Fruit fly (Drosophila melanogaster): ENCODE results near the gene CG33080.

CG33080 gene

dm6 chrX:5718476-5719012, 966 bp upstream of the CG33080 start (continued):
- no peak for TF ChIP-seq HLHmδ (GFP tag; optimal IDR thresholded peaks at IDR 0.05)
- TF ChIP-seq ham (GFP tag; IDR thresholded peaks at IDR 0.05), result no peak
- no peak for TF ChIP-seq trh (GFP tag; optimal IDR thresholded peaks at IDR 0.05)
- TF ChIP-seq CG17361 (GFP tag; IDR thresholded peaks at IDR 0.05), result 0 out of 3 replicates have a peak, but pooled peaks have one; percentile 22
- 0 out of 2 replicates have a peak, but pooled peaks have one; percentile 21 for TF ChIP-seq CG10959 (GFP tag; IDR thresholded peaks at IDR 0.05)
- TF ChIP-seq sr (GFP tag; IDR thresholded peaks at IDR 0.05), result no peak
- TF ChIP-seq Rfx (GFP tag; IDR thresholded peaks at IDR 0.05), result peak; percentile 85
- TF ChIP-seq oc (tag; optimal IDR thresholded peaks at IDR 0.05), result no peak
- peak; percentile 75 for TF ChIP-seq CG9817 (tag; optimal IDR thresholded peaks at IDR 0.05)
- no peak for TF ChIP-seq Camta (GFP tag; optimal IDR thresholded peaks at IDR 0.05)
- TF ChIP-seq Ada2b (GFP tag; IDR thresholded peaks at IDR 0.05), result peak; percentile 78
- TF ChIP-seq CG7556 (GFP tag; optimal IDR thresholded peaks at IDR 0.05), result peak; percentile 46
- peak; percentile 65 for TF ChIP-seq NfI (GFP tag; optimal IDR thresholded peaks at IDR 0.05)
- peak; percentile 88 for TF ChIP-seq B-H2 (GFP tag; optimal IDR thresholded peaks at IDR 0.05)
- no peak; the same call in 1 of the 2 replicates for TF ChIP-seq Ravus (GFP tag; IDR thresholded peaks at IDR 0.05)
- 0 out of 3 replicates have a peak, but pooled peaks have one; percentile 50 for TF ChIP-seq CG2889 (GFP tag; IDR thresholded peaks at IDR 0.05)
- peak; percentile 8 for TF ChIP-seq CG12299 (tag; optimal IDR thresholded peaks at IDR 0.05)
- TF ChIP-seq fu2 (GFP tag; optimal IDR thresholded peaks at IDR 0.05), result no peak
- peak; percentile 79 for TF ChIP-seq CG11456 (GFP tag; IDR thresholded peaks at IDR 0.05)
- no peak for TF ChIP-seq wor (GFP tag; IDR thresholded peaks at IDR 0.05)
- no peak for TF ChIP-seq Neu2 (GFP tag; optimal IDR thresholded peaks at IDR 0.05; ENCODE audit: borderline replicate concordance)
- peak; percentile 71 for TF ChIP-seq caup (GFP tag; optimal IDR thresholded peaks at IDR 0.05; ENCODE audit: severe bottlenecking)
- TF ChIP-seq C15 (GFP tag; IDR thresholded peaks at IDR 0.05), result 0 out of 3 replicates have a peak, but pooled peaks have one; percentile 17
- TF ChIP-seq btn (GFP tag; optimal IDR thresholded peaks at IDR 0.05), result no peak
- no peak for TF ChIP-seq Lhr (GFP tag; optimal IDR thresholded peaks at IDR 0.05)
- TF ChIP-seq aop (GFP tag; IDR thresholded peaks at IDR 0.05), result no peak
- peak; percentile 42 for TF ChIP-seq sqz (GFP tag; optimal IDR thresholded peaks at IDR 0.05)
- peak; percentile 26; the same call in 1 of the 2 replicates for TF ChIP-seq Dref (GFP tag; IDR thresholded peaks at IDR 0.05)
- peak; percentile 58 for TF ChIP-seq ind (GFP tag; optimal IDR thresholded peaks at IDR 0.05)
- TF ChIP-seq Eip74EF (GFP tag; optimal IDR thresholded peaks at IDR 0.05), result no peak
- no peak for TF ChIP-seq CTCF (GFP tag; optimal IDR thresholded peaks at IDR 0.05)
- TF ChIP-seq CG18599 (GFP tag; optimal IDR thresholded peaks at IDR 0.05), result peak; percentile 83
- no peak for TF ChIP-seq CG3065 (GFP tag; optimal IDR thresholded peaks at IDR 0.05)
- TF ChIP-seq Hmr (GFP tag; optimal IDR thresholded peaks at IDR 0.05), result peak; percentile 77
- peak; percentile 67 for TF ChIP-seq CG13296 (GFP tag; optimal IDR thresholded peaks at IDR 0.05)
- no peak for TF ChIP-seq CG8359 (GFP tag; optimal IDR thresholded peaks at IDR 0.05; ENCODE audit: borderline replicate concordance)
- no peak for TF ChIP-seq cg (GFP tag; optimal IDR thresholded peaks at IDR 0.05)
- peak; percentile 66; the same call in 2 of the 4 replicates for TF ChIP-seq Gug (GFP tag; IDR thresholded peaks at IDR 0.05)
- TF ChIP-seq sisA (GFP tag; IDR thresholded peaks at IDR 0.05), result peak; percentile 57
- no peak for TF ChIP-seq Dfd (GFP tag; optimal IDR thresholded peaks at IDR 0.05)
- no peak for TF ChIP-seq Awh (GFP tag; IDR thresholded peaks at IDR 0.05)
- peak; percentile 71 for TF ChIP-seq HHEX (GFP tag; optimal IDR thresholded peaks at IDR 0.05)
- TF ChIP-seq ase (GFP tag; IDR thresholded peaks at IDR 0.05), result peak; percentile 16; the same call in 1 of the 3 replicates
- no peak for TF ChIP-seq CG1024 (GFP tag; IDR thresholded peaks at IDR 0.05)
- peak; percentile 56; the same call in 1 of the 2 replicates for TF ChIP-seq CG14441 (GFP tag; IDR thresholded peaks at IDR 0.05)
- TF ChIP-seq H15 (GFP tag; IDR thresholded peaks at IDR 0.05), result no peak
- TF ChIP-seq CG6813 (GFP tag; optimal IDR thresholded peaks at IDR 0.05), result peak; percentile 33
- TF ChIP-seq CG10267 (tag; optimal IDR thresholded peaks at IDR 0.05), result peak; percentile 28
- TF ChIP-seq jigr1 (GFP tag; IDR thresholded peaks at IDR 0.05), result no peak
- no peak for TF ChIP-seq CG12236 (GFP tag; optimal IDR thresholded peaks at IDR 0.05)
- TF ChIP-seq CG6272 (GFP tag; IDR thresholded peaks at IDR 0.05), result no peak

Measured in whole organism, embryonic.